Worm (Caenorhabditis elegans): ENCODE data around the gene hach-1.

DNA sequence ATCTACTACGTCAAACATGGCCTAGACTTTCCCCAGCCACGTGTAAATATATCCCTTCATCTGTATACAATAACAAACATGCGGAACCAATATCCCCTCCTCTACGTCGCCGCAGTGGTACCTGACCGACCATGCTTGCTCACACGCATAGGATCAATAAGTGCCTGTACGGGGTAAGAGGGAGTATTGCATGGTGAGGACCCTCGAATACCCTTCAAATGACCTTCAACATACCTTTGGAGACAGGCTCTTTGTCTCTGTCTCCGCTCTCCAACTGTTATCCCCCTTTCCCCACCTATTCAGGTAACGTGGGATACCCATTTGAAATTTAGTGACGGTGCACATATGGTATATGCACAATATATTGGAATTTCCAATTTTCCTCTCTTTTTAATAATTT, 29.3 kb upstream of the hach-1 start, which contains the start of gene dex-1:
- TF ChIP-seq med-1 (GFP tag; optimal IDR thresholded peaks at IDR 0.05; ENCODE audit: insufficient read depth) (no peak), cog-1 (tag; optimal IDR thresholded peaks at IDR 0.05) (no peak)
